Worm (Caenorhabditis elegans) whole organism, L1 larva: ENCODE measurements around the gene pifk-1.

Experiments used
- aly-2 ChIP-seq: fragments of 150-350 bp; optimal IDR thresholded peaks from 2 replicates; lab custom pipeline; 2014; ENCODE audit warnings: missing biosample characterization, missing genetic modification characterization
- ama-1 ChIP-seq: fragments of 150-350 bp; optimal IDR thresholded peaks from 2 replicates; lab custom pipeline; 2014
- ceh-8 ChIP-seq: fragments of 200-800 bp; sonication (Bioruptor generic); optimal IDR thresholded peaks from 2 replicates; lab custom pipeline; 2018; ENCODE audit warnings: mild to moderate bottlenecking, missing genetic modification characterization, moderate library complexity, missing compliant biosample characterization
- fkh-10 ChIP-seq: sonication (generic microtip); optimal IDR thresholded peaks from 2 replicates; lab custom pipeline; 2017; ENCODE audit warnings: missing biosample characterization, missing genetic modification reagents, missing genetic modification characterization
- lin-13 ChIP-seq: fragments of 150-350 bp; optimal IDR thresholded peaks from 2 replicates; lab custom pipeline; 2014; ENCODE audit warnings: missing biosample characterization, missing genetic modification reagents, missing genetic modification characterization
- lin-14 ChIP-seq: fragments of 200-800 bp; sonication (Bioruptor generic); optimal IDR thresholded peaks from 2 replicates; lab custom pipeline; 2018; ENCODE audit warnings: mild to moderate bottlenecking, missing genetic modification characterization, moderate library complexity, missing compliant biosample characterization
- mdl-1 ChIP-seq, 2 experiments: fragments of 150-350 bp; optimal IDR thresholded peaks; 2 replicates each; lab custom pipeline; 2014 to 2017; ENCODE audit warnings: missing biosample characterization in 2 of 2, missing genetic modification characterization in 2 of 2, inconsistent platforms in 1 of 2
- mef-2 ChIP-seq: fragments of 150-350 bp; optimal IDR thresholded peaks from 2 replicates; lab custom pipeline; 2014; ENCODE audit warnings: missing biosample characterization, missing genetic modification characterization
- nhr-28 ChIP-seq: fragments of 150-350 bp; optimal IDR thresholded peaks from 2 replicates; lab custom pipeline; 2014; ENCODE audit warnings: missing biosample characterization, missing genetic modification characterization
- rnt-1 ChIP-seq: sonication (generic microtip); optimal IDR thresholded peaks from 2 replicates; lab custom pipeline; 2016; ENCODE audit warnings: mild to moderate bottlenecking, missing genetic modification characterization, moderate library complexity, missing compliant biosample characterization
- swsn-7 ChIP-seq: sonication (generic microtip); optimal IDR thresholded peaks from 2 replicates; lab custom pipeline; 2016; ENCODE audit warnings: missing genetic modification characterization, missing compliant biosample characterization
- ztf-11 ChIP-seq, 2 experiments: sonication (generic microtip); optimal IDR thresholded peaks; 2 replicates each; lab custom pipeline; 2016 to 2017; ENCODE audit warnings: missing genetic modification characterization in 2 of 2, missing biosample characterization in 1 of 2, missing compliant biosample characterization in 1 of 2

ce11 chrX:918097-918496, 6.2 kb downstream of the pifk-1 start, which contains the start of gene F35H12.5:
- TF ChIP-seq fkh-10 (no peak), swsn-7 (tag; lab: Kevin White, UChicago) (no peak), mef-2 (tag; lab: Kevin White, UChicago) (no peak), ztf-11 (tag; optimal IDR thresholded peaks at IDR 0.05; lab: Kevin White, UChicago) (no peak), aly-2 (tag; lab: Kevin White, UChicago) (no peak), lin-13 (GFP tag; lab: Kevin White, UChicago) (no peak), ceh-8 (GFP tag; lab: Kevin White, UChicago) (no peak), lin-14 (no peak), nhr-28 (tag; lab: Kevin White, UChicago) (no peak), rnt-1 (no peak), ama-1 (lab: Kevin White, UChicago) (no peak), mdl-1 (tag; optimal IDR thresholded peaks at IDR 0.05; lab: Kevin White, UChicago) (no peak)
